Worm (Caenorhabditis elegans) whole organism, L1 larva: ENCODE results near the gene ZK682.7.

Experiments
- ama-1 ChIP-seq: fragments of 150-350 bp; optimal IDR thresholded peaks from 2 replicates; lab custom pipeline; 2014
- fkh-4 ChIP-seq: sonication (generic microtip); optimal IDR thresholded peaks from 2 replicates; lab custom pipeline; 2016; ENCODE audit warnings: missing compliant biosample characterization, missing genetic modification characterization, borderline replicate concordance
- lin-15B ChIP-seq: fragments of 150-350 bp; sonication (generic microtip); optimal IDR thresholded peaks from 3 replicates; lab custom pipeline; 2014; ENCODE audit warnings: missing biosample characterization, missing genetic modification characterization
- lin-39 ChIP-seq: fragments of 150-350 bp; optimal IDR thresholded peaks from 2 replicates; lab custom pipeline; 2014; ENCODE audit warnings: missing biosample characterization, missing genetic modification reagents, missing genetic modification characterization
- nhr-11 ChIP-seq: fragments of 150-350 bp; optimal IDR thresholded peaks from 2 replicates; lab custom pipeline; 2014; ENCODE audit warnings: missing biosample characterization, missing genetic modification characterization
- nhr-77 ChIP-seq: fragments of 150-350 bp; optimal IDR thresholded peaks from 2 replicates; lab custom pipeline; 2014; ENCODE audit warnings: missing biosample characterization, missing genetic modification characterization
- snpc-4 ChIP-seq: fragments of 150-350 bp; optimal IDR thresholded peaks from 2 replicates; lab custom pipeline; 2014; ENCODE audit warnings: missing biosample characterization, missing genetic modification characterization

ce11 chrV:9295581-9295980 lies 3.6 kb upstream of the ZK682.7 start:
- TF ChIP-seq ama-1 (lab: Kevin White, UChicago) (no peak), nhr-77 (no peak), lin-39 (tag; lab: Kevin White, UChicago) (no peak), lin-15B (tag; lab: Kevin White, UChicago) (no peak), fkh-4 (tag; lab: Kevin White, UChicago) (no peak), snpc-4 (tag; lab: Kevin White, UChicago) (no peak), nhr-11 (tag; lab: Kevin White, UChicago) (no peak)
